Worm (Caenorhabditis elegans): ENCODE measurements around the gene sfxn-1.4.

Gene sfxn-1.4

ce11 chrII:11632689-11633088 lies 48.3 kb downstream of the sfxn-1.4 start (continued):
- TF ChIP-seq snpc-4 (GFP tag; optimal IDR thresholded peaks at IDR 0.05), result no peak
- peak in 1 of 4 experiments; percentile 25 for TF ChIP-seq snpc-4 (tag; optimal IDR thresholded peaks at IDR 0.05)
- TF ChIP-seq F22D6.2 (tag; optimal IDR thresholded peaks at IDR 0.05), result no peak
- TF ChIP-seq snpc-1.3 (tag; optimal IDR thresholded peaks at IDR 0.05; ENCODE audit: insufficient read depth), result no peak
- peak; percentile 68 for TF ChIP-seq zfh-2 (GFP tag; conservative IDR thresholded peaks at IDR 0.05)
- no peak for TF ChIP-seq egl-44 (GFP tag; IDR thresholded peaks at IDR 0.05)
- peak; percentile 10; the same call in 1 of the 2 replicates for TF ChIP-seq rcor-1 (GFP tag; IDR thresholded peaks at IDR 0.05)
- TF ChIP-seq lin-35 (GFP tag; optimal IDR thresholded peaks at IDR 0.05), result peak in 1 of 3 experiments; percentile 19

ce11 chrII:11629957-11630356 lies 51.1 kb downstream of the sfxn-1.4 start:
- TF ChIP-seq hmg-1.2 (GFP tag; IDR thresholded peaks at IDR 0.05) (peak; percentile 44; the same call in 1 of the 2 replicates), ztf-3 (GFP tag; optimal IDR thresholded peaks at IDR 0.05) (no peak), Y79H2A.3 (GFP tag; conservative IDR thresholded peaks at IDR 0.05) (no peak), him-1 (tag; optimal IDR thresholded peaks at IDR 0.05) (no peak), snpc-1.1 (tag; optimal IDR thresholded peaks at IDR 0.05; ENCODE audit: insufficient read depth) (no peak), F49E8.2 (tag; optimal IDR thresholded peaks at IDR 0.05; ENCODE audit: insufficient read depth) (no peak), gei-17 (GFP tag; optimal IDR thresholded peaks at IDR 0.05) (no peak), nfyb-1 (GFP tag; IDR thresholded peaks at IDR 0.05) (0 out of 2 replicates have a peak, but pooled peaks have one; percentile 19)

Data from whole organism, young adult.